Fruit fly (Drosophila melanogaster) whole organism: Measurements from ENCODE around the gene axed.

Source experiments
- CG8478 ChIP-seq: fragments of >200 bp; optimal IDR thresholded peaks from 2 replicates; lab custom pipeline; 2018; ENCODE audit warnings: inconsistent platforms
- Dll ChIP-seq: fragments of >200 bp; optimal IDR thresholded peaks from 2 replicates; lab custom pipeline; 2017
- EcR ChIP-seq, 2 experiments: fragments of >200 bp; optimal IDR thresholded peaks; 2 replicates each; lab custom pipeline; 2017; ENCODE audit warnings: missing biosample characterization in 2 of 2, missing genetic modification characterization in 2 of 2, missing genetic modification reagents in 2 of 2
- pan ChIP-seq: fragments of >200 bp; optimal IDR thresholded peaks from 2 replicates; lab custom pipeline; 2017
- psq ChIP-seq: fragments of >200 bp; optimal IDR thresholded peaks from 2 replicates; lab custom pipeline; 2017
- usp ChIP-seq: fragments of >200 bp; optimal IDR thresholded peaks from 2 replicates; lab custom pipeline; 2017; ENCODE audit warnings: missing biosample characterization, missing genetic modification characterization, mixed read lengths

The axed gene

dm6 chr3L:6665541-6665940 is 56.4 kb downstream of the axed start, which contains the start of gene eIF4E4:
Gene eIF4E4, minus strand, starts transcription at chr3L:6665641.
- TF ChIP-seq usp (GFP tag; lab: Kevin White, UChicago) = no peak
- no peak for TF ChIP-seq psq (lab: Kevin White, UChicago)
- no peak for TF ChIP-seq Dll
- TF ChIP-seq CG8478 (lab: Kevin White, UChicago) = no peak
- TF ChIP-seq EcR (GFP tag; optimal IDR thresholded peaks at IDR 0.05; lab: Kevin White, UChicago) = no peak
- no peak for TF ChIP-seq pan (lab: Kevin White, UChicago)

dm6 chr3L:6667716-6668115 is 58.6 kb downstream of the axed start, which contains the start of gene Grl65a:
Gene Grl65a, minus strand, starts transcription at chr3L:6667816.
- TF ChIP-seq pan (lab: Kevin White, UChicago) (no peak), psq (lab: Kevin White, UChicago) (no peak), CG8478 (lab: Kevin White, UChicago) (no peak), Dll (no peak), usp (GFP tag; lab: Kevin White, UChicago) (no peak), EcR (GFP tag; optimal IDR thresholded peaks at IDR 0.05; lab: Kevin White, UChicago) (no peak)
